Worm (Caenorhabditis elegans) whole organism, L4 larva: ENCODE results near the gene rbc-2.

Experiments used
- R02D3.7 ChIP-seq: fragments of 150-350 bp; sonication (generic microtip); optimal IDR thresholded peaks from 3 replicates; lab custom pipeline; 2014; ENCODE audit warnings: missing biosample characterization, missing genetic modification characterization
- aly-2 ChIP-seq: sonication (generic microtip); optimal IDR thresholded peaks from 2 replicates; lab custom pipeline; 2018; ENCODE audit warnings: missing biosample characterization, missing genetic modification characterization
- ama-1 ChIP-seq: fragments of 150-350 bp; optimal IDR thresholded peaks from 2 replicates; lab custom pipeline; 2014; ENCODE audit warnings: inconsistent platforms, mixed read lengths
- lin-15B ChIP-seq: fragments of 150-350 bp; sonication (generic microtip); optimal IDR thresholded peaks from 3 replicates; lab custom pipeline; 2014; ENCODE audit warnings: missing biosample characterization, missing genetic modification characterization
- nhr-10 ChIP-seq: fragments of 150-350 bp; optimal IDR thresholded peaks from 2 replicates; lab custom pipeline; 2014; ENCODE audit warnings: missing biosample characterization, missing genetic modification characterization
- ztf-11 ChIP-seq: fragments of 150-350 bp; optimal IDR thresholded peaks from 2 replicates; lab custom pipeline; 2014; ENCODE audit warnings: missing biosample characterization, missing genetic modification characterization

ce11 chrIII:2549620-2550019 is 21.1 kb upstream of the rbc-2 start, which contains the start of gene feh-1:
- TF ChIP-seq lin-15B (tag; lab: Kevin White, UChicago) = no peak
- TF ChIP-seq nhr-10 (tag; lab: Kevin White, UChicago) = no peak
- TF ChIP-seq aly-2 (tag; lab: Kevin White, UChicago) = no peak
- no peak for TF ChIP-seq ama-1 (lab: Kevin White, UChicago)
- TF ChIP-seq R02D3.7 (tag; lab: Kevin White, UChicago) = no peak
- TF ChIP-seq ztf-11 (tag; lab: Kevin White, UChicago) = no peak
